Worm (Caenorhabditis elegans) whole organism, L2 larva: ENCODE measurements around the gene T25B6.3.

Experiments
- R02D3.7 ChIP-seq: fragments of 150-350 bp; optimal IDR thresholded peaks from 2 replicates; lab custom pipeline; 2014; ENCODE audit warnings: missing biosample characterization, missing genetic modification characterization
- alr-1 ChIP-seq: fragments of 150-350 bp; optimal IDR thresholded peaks from 2 replicates; lab custom pipeline; 2014; ENCODE audit warnings: missing biosample characterization, missing genetic modification characterization
- ama-1 ChIP-seq: fragments of 150-350 bp; optimal IDR thresholded peaks from 2 replicates; lab custom pipeline; 2018; ENCODE audit warnings: inconsistent platforms
- ceh-82 ChIP-seq: fragments of 150-350 bp; optimal IDR thresholded peaks from 2 replicates; lab custom pipeline; 2014; ENCODE audit warnings: missing biosample characterization, missing genetic modification characterization
- lin-39 ChIP-seq: fragments of 150-350 bp; optimal IDR thresholded peaks from 2 replicates; lab custom pipeline; 2014; ENCODE audit warnings: missing biosample characterization, missing genetic modification reagents, missing genetic modification characterization
- zag-1 ChIP-seq: fragments of 150-350 bp; optimal IDR thresholded peaks from 2 replicates; lab custom pipeline; 2014; ENCODE audit warnings: missing biosample characterization, missing genetic modification characterization

DNA sequence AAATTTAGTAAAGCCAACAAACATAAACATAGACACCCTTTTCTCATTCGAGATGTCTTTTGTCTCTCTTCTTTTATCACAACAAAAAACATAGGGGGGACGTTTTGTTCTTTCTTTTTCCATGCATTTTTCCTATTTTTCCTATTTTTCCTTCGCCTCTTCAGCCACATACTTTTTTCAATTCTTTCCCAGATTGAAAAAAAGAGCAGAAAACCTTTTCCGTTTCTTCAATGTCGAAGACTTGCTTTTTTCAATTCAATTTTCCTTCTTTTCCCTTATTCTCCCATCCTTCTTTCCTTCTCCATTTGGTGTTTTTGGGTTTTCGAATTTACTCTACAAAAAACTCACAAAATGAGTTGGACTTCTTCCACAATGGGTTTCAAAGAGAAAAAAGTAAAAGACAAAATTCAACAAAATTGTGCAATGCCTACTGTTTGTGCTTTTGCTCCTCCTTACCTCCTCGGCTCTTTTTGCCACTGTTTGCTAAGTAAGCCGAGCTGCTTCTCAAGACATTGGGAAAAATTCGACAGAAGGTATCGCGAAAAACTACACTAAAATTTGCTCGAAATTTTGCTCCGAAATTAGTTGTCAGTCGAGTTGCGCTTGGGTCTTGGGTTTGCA lies 30.8 kb upstream of the T25B6.3 start:
- TF ChIP-seq ama-1 (lab: Kevin White, UChicago), result no peak
- no peak for TF ChIP-seq lin-39 (tag; lab: Kevin White, UChicago)
- no peak for TF ChIP-seq ceh-82
- no peak for TF ChIP-seq zag-1 (tag; lab: Kevin White, UChicago)
- TF ChIP-seq alr-1 (tag; lab: Kevin White, UChicago), result no peak
- no peak for TF ChIP-seq R02D3.7 (tag; lab: Kevin White, UChicago)
